Worm (Caenorhabditis elegans): ENCODE measurements around the gene dach-1.

DNA sequence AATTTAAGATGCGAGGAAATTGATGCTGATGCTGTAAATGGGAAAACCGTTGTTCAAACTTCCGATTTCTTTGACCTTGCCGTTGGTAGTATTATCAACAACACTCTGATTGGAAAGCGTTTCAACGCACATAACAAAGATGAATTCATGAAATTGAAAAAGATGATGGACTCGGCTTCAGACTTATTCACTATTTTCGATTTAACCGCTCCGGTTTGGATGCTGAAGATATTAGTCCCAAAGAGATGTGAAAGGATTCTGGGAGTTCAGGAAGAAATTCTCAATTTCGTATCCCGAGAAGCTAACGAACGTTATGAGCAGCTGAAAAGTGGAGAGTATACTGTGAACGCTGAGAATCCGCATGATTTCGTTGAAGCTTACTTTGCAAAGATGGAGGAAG is 6.5 kb upstream of the dach-1 start:
- TF ChIP-seq nhr-129 (tag; optimal IDR thresholded peaks at IDR 0.05) (no peak), lin-13 (GFP tag; optimal IDR thresholded peaks at IDR 0.05) (no peak), zag-1 (tag; optimal IDR thresholded peaks at IDR 0.05) (no peak), nhr-77 (tag; optimal IDR thresholded peaks at IDR 0.05) (no peak), skn-1 (tag; optimal IDR thresholded peaks at IDR 0.05) (no peak), nhr-6 (tag; optimal IDR thresholded peaks at IDR 0.05) (no peak), blmp-1 (tag; optimal IDR thresholded peaks at IDR 0.05; ENCODE audit: insufficient read depth) (no peak), nhr-11 (tag; optimal IDR thresholded peaks at IDR 0.05) (no peak), ama-1 (optimal IDR thresholded peaks at IDR 0.05) (no peak), snpc-4 (tag; optimal IDR thresholded peaks at IDR 0.05) (no peak), lsy-2 (tag; optimal IDR thresholded peaks at IDR 0.05) (no peak)
